Worm (Caenorhabditis elegans) whole organism, early embryonic: Measurements from ENCODE around the gene F13H8.6.

Experiments
- B0310.2 ChIP-seq: sonication (generic microtip); optimal IDR thresholded peaks from 2 replicates; lab custom pipeline; 2016; ENCODE audit warnings: mild to moderate bottlenecking, missing genetic modification characterization, missing compliant biosample characterization
- F13C5.2 ChIP-seq: sonication (generic microtip); optimal IDR thresholded peaks from 2 replicates; lab custom pipeline; 2017; ENCODE audit warnings: mild to moderate bottlenecking, missing genetic modification characterization, inconsistent platforms, missing compliant biosample characterization
- aly-1 ChIP-seq: sonication (generic microtip); optimal IDR thresholded peaks from 2 replicates; lab custom pipeline; 2016; ENCODE audit warnings: missing genetic modification characterization, missing compliant biosample characterization
- ama-1 ChIP-seq: fragments of 150-350 bp; optimal IDR thresholded peaks from 2 replicates; lab custom pipeline; 2014
- ceh-13 ChIP-seq: fragments of 200-800 bp; sonication (Bioruptor generic); optimal IDR thresholded peaks from 2 replicates; lab custom pipeline; 2018; ENCODE audit warnings: mild to moderate bottlenecking, missing genetic modification characterization, missing compliant biosample characterization
- ceh-36 ChIP-seq: sonication (generic microtip); optimal IDR thresholded peaks from 2 replicates; lab custom pipeline; 2016; ENCODE audit warnings: missing genetic modification characterization, inconsistent platforms, missing compliant biosample characterization
- ets-7 ChIP-seq: sonication (generic microtip); optimal IDR thresholded peaks from 2 replicates; lab custom pipeline; 2016; ENCODE audit warnings: missing genotype, missing genetic modification characterization, missing compliant biosample characterization
- flt-1 ChIP-seq: fragments of 200-800 bp; sonication (Bioruptor generic); IDR thresholded peaks from 2 replicates; pipeline ENCODE4 v1.3.6; 2022; ENCODE audit warnings: missing genetic modification characterization, missing compliant biosample characterization
- hmbx-1 ChIP-seq: sonication (generic microtip); optimal IDR thresholded peaks from 2 replicates; lab custom pipeline; 2016; ENCODE audit warnings: mild to moderate bottlenecking, missing genetic modification characterization, missing compliant biosample characterization
- hmg-4 ChIP-seq: fragments of 200-800 bp; sonication (Bioruptor generic); optimal IDR thresholded peaks from 2 replicates; lab custom pipeline; 2018; ENCODE audit warnings: mild to moderate bottlenecking, missing genetic modification characterization, missing compliant biosample characterization
- hnd-1 ChIP-seq: sonication (generic microtip); optimal IDR thresholded peaks from 2 replicates; lab custom pipeline; 2016; ENCODE audit warnings: missing genetic modification characterization, missing compliant biosample characterization
- pes-1 ChIP-seq: fragments of 200-800 bp; sonication (Bioruptor generic); IDR thresholded peaks from 2 replicates; pipeline ENCODE4 v1.3.6; 2022; ENCODE audit warnings: missing genetic modification reagents, missing genetic modification characterization, missing compliant biosample characterization
- scrt-1 ChIP-seq: fragments of 200-800 bp; sonication (Bioruptor generic); IDR thresholded peaks from 2 replicates; pipeline ENCODE4 v1.3.6; 2022; ENCODE audit warnings: missing genetic modification characterization, missing compliant biosample characterization
- sea-1 ChIP-seq: fragments of 200-800 bp; sonication (Bioruptor generic); conservative IDR thresholded peaks from 2 replicates; pipeline ENCODE4 v1.3.6; 2022; ENCODE audit warnings: missing genetic modification characterization, missing compliant biosample characterization
- tbx-11 ChIP-seq: fragments of 200-800 bp; sonication (Bioruptor generic); IDR thresholded peaks from 2 replicates; pipeline ENCODE4 v1.3.6; 2022; ENCODE audit warnings: missing genetic modification characterization, missing compliant biosample characterization
- tbx-37 ChIP-seq: fragments of 200-800 bp; sonication (Bioruptor generic); conservative IDR thresholded peaks from 2 replicates; pipeline ENCODE4 v1.3.6; 2022; ENCODE audit warnings: missing genetic modification reagents, missing genetic modification characterization, missing compliant biosample characterization
- tra-4 ChIP-seq: sonication (generic microtip); optimal IDR thresholded peaks from 2 replicates; lab custom pipeline; 2017; ENCODE audit warnings: missing genetic modification characterization, missing compliant biosample characterization

F13H8.6 gene

ce11 chrII:6281903-6282302, 4.9 kb downstream of the F13H8.6 start:
- TF ChIP-seq scrt-1 (GFP tag; lab: Robert Waterston, UW): no peak
- TF ChIP-seq hnd-1 (tag; lab: Kevin White, UChicago): no peak
- TF ChIP-seq aly-1 (tag; lab: Kevin White, UChicago): no peak
- no peak for TF ChIP-seq pes-1 (GFP tag; lab: Robert Waterston, UW)
- no peak for TF ChIP-seq flt-1 (GFP tag; lab: Robert Waterston, UW)
- TF ChIP-seq sea-1 (GFP tag; lab: Robert Waterston, UW): no peak

ce11 chrII:6281002-6281401, 5.8 kb downstream of the F13H8.6 start, which contains the start of gene scly-1:
TSS of gene scly-1 (minus strand) at chrII:6281102.
- TF ChIP-seq ets-7 (no peak), tra-4 (tag; lab: Kevin White, UChicago) (no peak), pes-1 (GFP tag; lab: Robert Waterston, UW) (no peak), scrt-1 (GFP tag; lab: Robert Waterston, UW) (no peak), hmbx-1 (tag; lab: Kevin White, UChicago) (no peak), flt-1 (GFP tag; lab: Robert Waterston, UW) (no peak), hnd-1 (tag; lab: Kevin White, UChicago) (no peak), F13C5.2 (no peak), sea-1 (GFP tag; lab: Robert Waterston, UW) (no peak), tbx-37 (no peak), ceh-13 (no peak), ceh-36 (no peak), ama-1 (lab: Kevin White, UChicago) (no peak), B0310.2 (no peak)

DNA sequence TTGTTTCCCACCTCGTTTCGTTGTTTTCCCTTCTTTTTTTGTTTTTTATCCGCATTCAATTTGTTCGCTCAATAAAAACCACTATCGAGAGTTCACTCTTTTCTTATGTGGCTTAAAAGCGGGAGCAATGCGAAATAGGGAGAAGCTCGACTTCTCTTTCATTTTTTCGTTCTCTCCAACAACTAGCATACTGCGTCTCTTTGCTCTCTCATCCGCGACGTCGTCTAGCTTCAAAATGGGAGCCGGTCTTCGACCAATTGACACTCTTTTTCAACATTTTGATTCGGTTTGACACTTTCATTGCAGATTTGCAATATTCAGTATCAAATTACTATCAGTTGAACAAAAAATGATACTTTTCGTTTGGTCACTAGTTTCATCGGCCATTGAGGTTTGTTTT, 12.8 kb downstream of the F13H8.6 start, which contains the start of gene bpl-1:
bpl-1 (plus strand) TSS at position 301 of the 400 bp plus-strand sequence.
- TF ChIP-seq sea-1 (GFP tag; lab: Robert Waterston, UW) (no peak), scrt-1 (GFP tag; lab: Robert Waterston, UW) (no peak), flt-1 (GFP tag; lab: Robert Waterston, UW) (no peak), B0310.2 (no peak), hmg-4 (no peak), F13C5.2 (no peak), ceh-36 (no peak), tbx-37 (no peak), ama-1 (lab: Kevin White, UChicago) (no peak)

DNA sequence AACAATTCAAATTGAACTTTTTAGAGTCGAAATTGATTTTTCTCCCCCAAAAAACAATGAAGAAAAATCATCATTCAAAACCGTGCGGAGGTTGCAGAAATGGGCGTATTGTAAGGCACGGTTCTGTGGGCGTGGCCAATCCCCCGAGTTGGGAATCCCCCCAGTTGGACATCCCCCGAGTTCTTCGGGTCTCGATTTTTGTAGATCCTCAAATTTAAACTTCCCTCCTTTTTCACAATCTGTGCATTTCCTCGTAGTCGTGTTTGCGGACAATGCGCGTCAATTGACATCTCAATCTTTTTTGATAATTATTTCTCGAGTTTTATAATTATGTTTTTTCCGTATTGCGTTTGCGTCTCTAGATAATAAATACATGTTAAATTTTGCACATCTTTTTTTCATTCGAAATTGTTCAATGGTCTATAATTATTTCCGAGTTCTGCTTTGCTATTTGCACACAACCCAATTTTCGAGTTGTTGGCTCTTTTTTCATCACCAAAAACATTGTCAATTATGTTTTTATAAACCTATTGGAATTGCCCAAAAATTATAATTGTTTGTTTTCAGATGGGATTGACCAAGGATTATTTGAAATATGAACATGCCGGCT, 16.9 kb downstream of the F13H8.6 start, which contains the start of gene F13H8.2:
F13H8.2 (plus strand) TSS at position 560 of the 610 bp plus-strand sequence.
- TF ChIP-seq ceh-36 (peak; percentile 47), tbx-11 (0 out of 2 replicates have a peak, but pooled peaks have one; percentile 23), ceh-13 (no peak), hnd-1 (tag; lab: Kevin White, UChicago) (no peak), tbx-37 (peak; percentile 51; the same call in 1 of the 2 replicates), ets-7 (no peak), F13C5.2 (peak; percentile 28), flt-1 (GFP tag; lab: Robert Waterston, UW) (peak; percentile 23; the same call in 1 of the 2 replicates), scrt-1 (GFP tag; lab: Robert Waterston, UW) (peak; percentile 73; the same call in 1 of the 2 replicates)

- no peak for TF ChIP-seq sea-1 (GFP tag; lab: Robert Waterston, UW)
- TF ChIP-seq tbx-11: no peak
- no peak for TF ChIP-seq hmbx-1 (tag; lab: Kevin White, UChicago)
- TF ChIP-seq flt-1 (GFP tag; lab: Robert Waterston, UW): no peak
- no peak for TF ChIP-seq pes-1 (GFP tag; lab: Robert Waterston, UW)
- TF ChIP-seq aly-1 (tag; lab: Kevin White, UChicago): no peak
- no peak for TF ChIP-seq ceh-36
- no peak for TF ChIP-seq B0310.2
- no peak for TF ChIP-seq tra-4 (tag; lab: Kevin White, UChicago)
- no peak for TF ChIP-seq ama-1 (lab: Kevin White, UChicago)
- no peak for TF ChIP-seq tbx-37
- TF ChIP-seq ceh-13: no peak
- no peak for TF ChIP-seq scrt-1 (GFP tag; lab: Robert Waterston, UW)
- no peak for TF ChIP-seq ets-7
- no peak for TF ChIP-seq hnd-1 (tag; lab: Kevin White, UChicago)
- TF ChIP-seq F13C5.2: no peak
- TF ChIP-seq hmg-4: no peak
Observed at ce11 chrII:6267983-6268382, 18.8 kb downstream of the F13H8.6 start, which contains the start of gene F13H8.8. TSS of gene F13H8.8 (minus strand) at chrII:6268083.

DNA sequence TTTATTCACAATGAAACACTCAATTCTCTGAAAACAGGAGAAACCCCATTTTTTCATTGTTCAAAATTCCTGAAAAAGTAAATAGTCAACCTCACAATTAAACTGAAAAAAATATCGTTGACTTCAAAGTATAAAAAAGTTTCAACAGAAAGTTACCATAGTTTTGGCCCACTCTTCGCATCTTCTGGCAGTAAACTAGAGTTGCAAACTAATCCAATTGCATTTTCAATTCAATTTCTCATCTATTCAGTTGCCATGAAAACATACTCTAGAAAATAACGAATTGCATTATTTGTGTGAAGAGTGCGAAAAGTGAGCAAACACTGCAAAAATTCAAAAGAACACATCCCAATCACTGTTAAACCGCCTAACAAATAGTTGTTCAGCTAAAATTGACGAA, 23.1 kb downstream of the F13H8.6 start, which contains the start of gene F13H8.3:
F13H8.3 (plus strand) TSS at position 301 of the 400 bp plus-strand sequence.
- TF ChIP-seq hmg-4 (no peak), aly-1 (tag; lab: Kevin White, UChicago) (no peak), hmbx-1 (tag; lab: Kevin White, UChicago) (no peak), scrt-1 (GFP tag; lab: Robert Waterston, UW) (no peak), ceh-13 (no peak), ama-1 (lab: Kevin White, UChicago) (no peak), B0310.2 (no peak), tbx-11 (no peak), ets-7 (no peak), hnd-1 (tag; lab: Kevin White, UChicago) (no peak)

DNA sequence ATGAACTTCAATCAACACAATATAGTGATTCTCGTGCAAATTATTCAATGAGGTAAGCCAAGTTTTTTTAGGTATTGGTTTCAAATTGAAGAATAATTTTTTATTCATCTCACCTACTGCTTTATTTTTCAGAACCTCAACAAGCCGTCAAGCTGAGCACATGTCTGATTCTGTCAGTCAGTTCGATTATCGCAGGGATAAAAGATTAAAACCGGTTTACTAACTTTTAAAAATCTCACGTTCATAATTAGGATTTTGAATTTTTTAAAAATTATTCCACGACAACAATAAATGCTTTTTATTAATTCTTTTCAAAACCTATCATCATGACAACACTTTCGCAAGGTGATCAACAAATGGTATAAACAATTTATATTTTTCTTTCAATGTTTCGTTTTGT, 24.5 kb downstream of the F13H8.6 start, which contains the start of gene F13H8.12:
F13H8.12 (plus strand) TSS at position 301 of the 400 bp plus-strand sequence.
- TF ChIP-seq tbx-37: no peak
- TF ChIP-seq ama-1 (lab: Kevin White, UChicago): no peak
- no peak for TF ChIP-seq ceh-36
- no peak for TF ChIP-seq tra-4 (tag; lab: Kevin White, UChicago)
- no peak for TF ChIP-seq flt-1 (GFP tag; lab: Robert Waterston, UW)
- no peak for TF ChIP-seq sea-1 (GFP tag; lab: Robert Waterston, UW)
- no peak for TF ChIP-seq B0310.2
- no peak for TF ChIP-seq aly-1 (tag; lab: Kevin White, UChicago)
- TF ChIP-seq hnd-1 (tag; lab: Kevin White, UChicago): no peak
- TF ChIP-seq F13C5.2: no peak
- no peak for TF ChIP-seq hmbx-1 (tag; lab: Kevin White, UChicago)
